Worm (Caenorhabditis elegans): ENCODE results near the gene C33F10.12.
A peak's percentile ranks its signal among the peaks of the same experiment; 100 is the strongest.

Gene C33F10.12

DNA sequence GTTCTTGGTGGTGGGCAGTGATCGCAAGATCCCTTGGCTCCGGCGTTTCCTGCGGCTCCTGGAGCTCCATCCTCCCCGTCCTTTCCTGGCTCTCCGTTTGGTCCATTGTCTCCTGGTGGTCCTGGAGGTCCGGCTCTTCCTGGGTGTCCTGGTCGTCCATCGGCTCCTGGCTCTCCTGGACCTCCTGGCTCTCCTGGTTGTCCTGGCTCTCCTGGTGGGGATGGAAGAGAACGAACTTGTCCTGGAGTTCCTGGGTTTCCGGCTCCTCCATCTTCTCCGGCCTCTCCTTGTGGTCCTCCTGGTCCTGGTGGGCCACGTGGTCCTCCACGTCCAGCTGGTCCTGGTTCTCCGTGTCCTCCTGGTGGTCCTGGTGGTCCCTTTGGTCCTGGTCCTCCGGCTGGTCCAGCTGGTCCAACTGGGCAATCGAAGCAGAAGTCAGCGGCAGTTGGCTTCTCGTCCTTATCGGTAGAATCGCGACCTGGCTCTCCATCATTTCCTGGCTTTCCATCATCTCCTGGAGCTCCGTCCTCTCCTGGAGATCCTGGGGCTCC, 32.3 kb upstream of the C33F10.12 start:
- TF ChIP-seq lsy-2 (tag; optimal IDR thresholded peaks at IDR 0.05) (no peak), nhr-12 (tag; optimal IDR thresholded peaks at IDR 0.05) (no peak), dmd-4 (tag; optimal IDR thresholded peaks at IDR 0.05) (no peak), nhr-11 (tag; optimal IDR thresholded peaks at IDR 0.05) (no peak), nhr-77 (tag; optimal IDR thresholded peaks at IDR 0.05) (no peak), C34F6.9 (tag; optimal IDR thresholded peaks at IDR 0.05) (no peak), mdl-1 (tag; optimal IDR thresholded peaks at IDR 0.05) (no peak), sma-9 (GFP tag; optimal IDR thresholded peaks at IDR 0.05) (no peak), sma-9 (tag; optimal IDR thresholded peaks at IDR 0.05) (no peak), unc-62 (GFP tag; optimal IDR thresholded peaks at IDR 0.05) (no peak), nhr-10 (tag; optimal IDR thresholded peaks at IDR 0.05) (no peak)

- TF ChIP-seq C34F6.9 (tag; optimal IDR thresholded peaks at IDR 0.05) (no peak), nhr-11 (tag; optimal IDR thresholded peaks at IDR 0.05) (no peak), lin-11 (tag; optimal IDR thresholded peaks at IDR 0.05) (no peak), nhr-12 (tag; optimal IDR thresholded peaks at IDR 0.05) (no peak), Y55F3AM.14 (GFP tag; optimal IDR thresholded peaks at IDR 0.05) (no peak), snpc-4 (tag; optimal IDR thresholded peaks at IDR 0.05) (no peak), F13H6.1 (tag; optimal IDR thresholded peaks at IDR 0.05) (no peak)
These were observed 29.9 kb upstream of the C33F10.12 start, which contains the start of gene col-17 for ce11 chrII:4867476-4867875. Gene col-17, minus strand, starts transcription at chrII:4867576.

- TF ChIP-seq nhr-23 (tag; optimal IDR thresholded peaks at IDR 0.05) (no peak), nhr-25 (tag; optimal IDR thresholded peaks at IDR 0.05) (peak; percentile 47), egl-27 (tag; optimal IDR thresholded peaks at IDR 0.05) (no peak), crh-2 (tag; optimal IDR thresholded peaks at IDR 0.05) (no peak), ztf-1 (GFP tag; conservative IDR thresholded peaks at IDR 0.05) (no peak), sma-3 (GFP tag; optimal IDR thresholded peaks at IDR 0.05) (no peak), lin-13 (GFP tag; optimal IDR thresholded peaks at IDR 0.05) (no peak), skn-1 (tag; optimal IDR thresholded peaks at IDR 0.05) (no peak), lin-11 (tag; optimal IDR thresholded peaks at IDR 0.05) (no peak), nhr-6 (tag; optimal IDR thresholded peaks at IDR 0.05) (no peak), nhr-21 (tag; optimal IDR thresholded peaks at IDR 0.05) (peak; percentile 84), unc-55 (GFP tag; optimal IDR thresholded peaks at IDR 0.05) (no peak), ceh-82 (tag; optimal IDR thresholded peaks at IDR 0.05) (no peak), sem-4 (tag; optimal IDR thresholded peaks at IDR 0.05) (no peak), nhr-129 (tag; optimal IDR thresholded peaks at IDR 0.05) (no peak), mbf-1 (tag; optimal IDR thresholded peaks at IDR 0.05) (no peak), gmeb-1 (tag; optimal IDR thresholded peaks at IDR 0.05) (no peak), elt-1 (tag; optimal IDR thresholded peaks at IDR 0.05) (no peak), ztf-11 (tag; optimal IDR thresholded peaks at IDR 0.05) (no peak), C34F6.9 (tag; optimal IDR thresholded peaks at IDR 0.05) (no peak), zag-1 (tag; optimal IDR thresholded peaks at IDR 0.05) (no peak), fos-1 (tag; optimal IDR thresholded peaks at IDR 0.05) (peak; percentile 27), nhr-237 (tag; optimal IDR thresholded peaks at IDR 0.05) (no peak), alr-1 (tag; optimal IDR thresholded peaks at IDR 0.05) (no peak), nhr-77 (tag; optimal IDR thresholded peaks at IDR 0.05) (no peak), dmd-4 (tag; optimal IDR thresholded peaks at IDR 0.05) (no peak), nhr-10 (tag; optimal IDR thresholded peaks at IDR 0.05) (no peak), peb-1 (tag; optimal IDR thresholded peaks at IDR 0.05) (no peak), nhr-11 (tag; optimal IDR thresholded peaks at IDR 0.05) (no peak), elt-3 (tag; optimal IDR thresholded peaks at IDR 0.05) (peak; percentile 41), sma-9 (GFP tag; optimal IDR thresholded peaks at IDR 0.05) (no peak), sma-9 (tag; optimal IDR thresholded peaks at IDR 0.05) (no peak), mab-5 (tag; optimal IDR thresholded peaks at IDR 0.05) (no peak), unc-62 (GFP tag; optimal IDR thresholded peaks at IDR 0.05) (peak; percentile 56), unc-39 (tag; optimal IDR thresholded peaks at IDR 0.05) (no peak), lin-39 (tag; optimal IDR thresholded peaks at IDR 0.05) (no peak), R02D3.7 (tag; optimal IDR thresholded peaks at IDR 0.05) (no peak), nhr-12 (tag; optimal IDR thresholded peaks at IDR 0.05) (no peak), aly-2 (tag; optimal IDR thresholded peaks at IDR 0.05) (no peak), mdl-1 (tag; optimal IDR thresholded peaks at IDR 0.05) (no peak), lsy-2 (tag; optimal IDR thresholded peaks at IDR 0.05) (no peak), snpc-4 (tag; optimal IDR thresholded peaks at IDR 0.05) (no peak), Y55F3AM.14 (GFP tag; optimal IDR thresholded peaks at IDR 0.05) (no peak), ztf-4 (tag; optimal IDR thresholded peaks at IDR 0.05) (no peak), ceh-16 (tag; optimal IDR thresholded peaks at IDR 0.05) (no peak), ZK546.5 (tag; optimal IDR thresholded peaks at IDR 0.05) (no peak), F13H6.1 (tag; optimal IDR thresholded peaks at IDR 0.05) (no peak), ama-1 (optimal IDR thresholded peaks at IDR 0.05) (peak; percentile 81), blmp-1 (tag; optimal IDR thresholded peaks at IDR 0.05; ENCODE audit: insufficient read depth) (peak; percentile 67)
These were observed 28.5 kb upstream of the C33F10.12 start for ce11 chrII:4866045-4866444.

Measured in whole organism, L2 larva.